Fruit fly (Drosophila melanogaster) Kc167 (cell line): Measurements from ENCODE around the gene anchor.

Experiments used
- Myc ChIP-seq: fragments of >200 bp; optimal IDR thresholded peaks from 2 replicates; lab custom pipeline; 2017; ENCODE audit warnings: missing external identifiers
- Sin3A ChIP-seq: fragments of >200 bp; optimal IDR thresholded peaks from 2 replicates; lab custom pipeline; 2018; ENCODE audit warnings: missing external identifiers
- h ChIP-seq: fragments of >200 bp; optimal IDR thresholded peaks from 3 replicates; lab custom pipeline; 2018; ENCODE audit warnings: missing external identifiers
- insv ChIP-seq: fragments of >200 bp; optimal IDR thresholded peaks from 3 replicates; lab custom pipeline; 2018; ENCODE audit warnings: missing external identifiers
- psq ChIP-seq: fragments of >200 bp; optimal IDR thresholded peaks from 2 replicates; lab custom pipeline; 2017; ENCODE audit warnings: missing external identifiers
- ttk ChIP-seq: sonication (Bioruptor generic); optimal IDR thresholded peaks from 2 replicates; lab custom pipeline; 2017; ENCODE audit warnings: missing external identifiers

The anchor gene

DNA sequence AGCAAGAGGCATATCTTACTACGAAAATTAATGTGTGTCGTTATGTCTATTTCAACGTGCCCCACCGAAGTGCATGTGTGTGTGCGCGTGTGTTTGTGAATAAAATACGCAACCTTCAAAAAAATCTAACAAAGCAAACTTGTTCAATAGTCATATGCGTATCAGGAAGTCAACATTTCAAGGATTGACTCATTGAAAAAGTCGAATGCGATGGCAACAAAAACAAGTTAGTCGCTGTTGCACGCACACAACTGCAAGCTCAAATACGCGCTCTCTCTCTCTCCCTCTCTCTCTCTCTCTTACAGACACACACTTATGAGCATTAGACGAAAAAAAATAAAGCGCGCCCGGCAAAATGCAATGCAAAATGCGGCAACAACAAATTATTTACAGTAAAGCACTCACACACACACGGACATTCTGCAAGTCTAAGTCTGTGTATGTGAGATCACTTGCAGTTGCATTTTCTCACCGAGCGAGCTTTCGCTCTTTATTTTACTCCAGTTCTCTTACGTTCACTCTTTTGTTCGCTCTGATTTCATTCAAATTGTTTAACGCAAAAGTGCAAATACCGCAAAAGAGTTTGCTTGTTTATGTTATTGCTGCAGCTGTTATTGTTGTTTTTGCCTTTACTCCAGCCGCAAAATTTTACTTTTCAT is 14.9 kb upstream of the anchor start:
- no peak for TF ChIP-seq h
- no peak for TF ChIP-seq Sin3A (lab: Kevin White, UChicago)
- no peak for TF ChIP-seq Myc (lab: Kevin White, UChicago)
- TF ChIP-seq ttk (lab: Kevin White, UChicago): no peak
- no peak for TF ChIP-seq insv
- no peak for TF ChIP-seq psq (lab: Kevin White, UChicago)

DNA sequence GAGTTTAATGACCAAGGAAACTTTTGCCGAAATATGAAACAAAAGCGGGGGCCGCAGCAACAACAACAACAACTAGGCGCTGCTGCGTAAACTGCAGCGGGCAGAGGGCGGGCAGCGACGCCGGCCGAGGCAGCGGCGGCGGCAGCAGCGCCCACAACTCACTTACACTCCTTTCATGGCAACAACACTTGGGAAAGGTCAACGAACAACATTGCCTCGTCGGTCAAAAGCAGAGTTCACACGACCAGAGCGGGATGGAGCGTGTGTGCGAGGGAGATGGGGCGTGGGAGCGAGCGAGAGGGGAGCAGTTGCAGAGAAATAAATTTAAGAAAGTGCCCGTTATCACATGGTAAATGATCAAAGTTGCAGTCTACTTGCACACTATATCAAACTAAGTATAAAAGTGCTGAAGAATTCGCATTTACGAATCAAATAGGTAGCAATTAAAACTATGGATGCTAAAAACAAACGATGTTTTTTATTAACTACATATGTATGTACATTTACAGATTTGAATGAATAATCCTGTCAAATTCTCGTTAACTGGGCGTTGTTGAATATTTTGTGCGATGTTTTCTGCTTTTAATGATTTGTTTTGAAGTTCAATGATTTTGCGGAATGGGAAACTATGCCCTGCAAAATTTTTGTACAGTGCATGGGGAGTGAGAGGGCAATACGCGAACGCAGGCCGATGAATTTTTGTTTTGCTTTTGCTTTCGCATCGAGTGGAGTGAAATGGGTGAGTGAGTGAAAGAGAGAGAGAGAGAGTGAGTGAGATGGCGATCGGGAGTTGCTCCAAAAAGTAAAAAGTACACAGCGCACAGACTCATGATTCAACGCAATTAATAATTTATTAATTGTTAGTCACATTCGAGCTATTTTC is 13.2 kb upstream of the anchor start:
- TF ChIP-seq h (no peak), Sin3A (lab: Kevin White, UChicago) (no peak), ttk (lab: Kevin White, UChicago) (no peak), Myc (lab: Kevin White, UChicago) (no peak), psq (lab: Kevin White, UChicago) (no peak), insv (no peak)

DNA sequence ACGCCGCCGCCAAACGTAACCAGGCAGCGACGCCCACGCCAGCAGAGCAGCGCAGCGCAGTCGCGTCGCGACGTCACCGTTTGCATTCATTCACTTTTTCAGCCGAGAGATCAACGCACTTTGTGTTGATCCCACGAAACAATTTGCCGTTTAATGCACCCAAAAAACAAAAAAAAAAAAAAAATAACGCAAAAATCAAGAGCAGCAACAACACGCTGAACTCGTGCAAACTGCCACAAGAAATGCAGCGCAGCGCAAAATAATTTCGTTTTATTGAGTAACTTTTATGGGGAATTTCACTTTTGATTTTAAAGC is 12.6 kb upstream of the anchor start:
- no peak for TF ChIP-seq Sin3A (lab: Kevin White, UChicago)
- TF ChIP-seq Myc (lab: Kevin White, UChicago): no peak
- TF ChIP-seq psq (lab: Kevin White, UChicago): no peak
- TF ChIP-seq ttk (lab: Kevin White, UChicago): no peak
- TF ChIP-seq insv: no peak
- no peak for TF ChIP-seq h

DNA sequence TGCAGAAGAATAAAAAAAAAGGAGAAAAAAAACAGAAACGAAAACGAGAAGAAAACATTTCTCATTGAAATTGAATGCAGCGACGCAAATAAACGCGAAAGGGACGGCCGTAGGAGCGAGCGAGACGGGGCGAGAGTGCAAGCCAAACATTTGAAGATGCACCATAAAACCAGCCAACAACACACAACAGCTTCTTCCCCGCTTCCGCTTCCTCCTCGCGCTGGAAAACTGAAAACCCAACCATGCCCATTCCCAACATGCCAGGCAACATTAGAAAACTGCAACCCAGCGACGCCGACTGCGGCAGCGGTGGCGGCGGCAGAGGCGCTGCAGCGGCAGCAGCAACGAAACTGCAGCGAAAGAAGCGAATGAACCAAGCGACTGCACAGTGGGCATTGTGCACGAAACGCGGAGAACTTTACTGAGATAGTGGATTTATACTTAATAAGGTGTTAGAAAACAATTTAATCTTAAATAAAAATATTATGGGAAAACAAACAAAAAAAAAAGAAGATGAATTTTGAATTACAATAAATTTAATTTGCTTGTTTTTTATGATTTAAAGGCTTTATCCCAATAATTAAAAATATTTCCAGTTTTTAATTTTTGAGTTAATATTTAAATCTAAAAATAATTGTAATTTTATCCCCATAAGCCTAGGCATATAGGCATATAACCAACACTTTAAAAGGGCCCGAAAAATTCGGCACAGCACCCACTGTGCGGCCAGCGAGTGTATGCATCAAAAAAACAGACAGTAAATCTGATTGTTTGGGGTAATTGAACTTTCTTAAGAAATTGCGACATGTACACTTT is 10.5 kb upstream of the anchor start:
- TF ChIP-seq psq (lab: Kevin White, UChicago) (no peak), h (no peak), Sin3A (lab: Kevin White, UChicago) (no peak), insv (no peak), ttk (lab: Kevin White, UChicago) (no peak)

DNA sequence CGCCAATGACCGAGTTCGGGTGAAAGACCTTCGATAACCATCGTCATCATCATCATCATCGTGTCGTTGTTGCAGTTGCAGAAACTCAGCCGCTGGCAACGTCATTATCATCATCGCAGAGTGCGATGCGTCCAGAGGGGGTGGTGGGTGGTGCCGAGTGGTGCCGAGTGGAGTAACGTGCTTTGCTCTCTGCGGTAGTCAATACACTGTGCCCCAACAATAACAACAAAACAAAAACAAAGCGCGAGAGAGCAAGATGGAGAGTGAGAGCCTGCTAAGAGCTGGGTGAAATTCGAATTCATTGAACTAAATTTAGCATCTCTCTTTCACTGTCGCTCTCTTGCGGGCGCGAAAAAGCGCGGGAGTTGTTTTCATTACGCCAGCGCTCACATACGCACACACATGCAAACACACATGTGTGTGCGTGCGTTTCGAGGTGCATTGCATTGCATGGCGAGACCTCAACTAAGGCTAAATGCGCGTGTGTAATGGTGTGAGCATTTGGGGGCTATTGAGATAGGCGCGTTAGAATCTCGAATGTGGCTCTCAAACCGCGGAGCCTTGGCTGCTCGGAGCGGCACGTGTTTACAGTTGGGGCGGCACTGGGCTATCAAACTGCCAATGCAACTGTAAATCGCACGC is 9.6 kb upstream of the anchor start:
- TF ChIP-seq h (no peak), Sin3A (lab: Kevin White, UChicago) (no peak), psq (lab: Kevin White, UChicago) (no peak), insv (no peak), ttk (lab: Kevin White, UChicago) (no peak), Myc (lab: Kevin White, UChicago) (no peak)

DNA sequence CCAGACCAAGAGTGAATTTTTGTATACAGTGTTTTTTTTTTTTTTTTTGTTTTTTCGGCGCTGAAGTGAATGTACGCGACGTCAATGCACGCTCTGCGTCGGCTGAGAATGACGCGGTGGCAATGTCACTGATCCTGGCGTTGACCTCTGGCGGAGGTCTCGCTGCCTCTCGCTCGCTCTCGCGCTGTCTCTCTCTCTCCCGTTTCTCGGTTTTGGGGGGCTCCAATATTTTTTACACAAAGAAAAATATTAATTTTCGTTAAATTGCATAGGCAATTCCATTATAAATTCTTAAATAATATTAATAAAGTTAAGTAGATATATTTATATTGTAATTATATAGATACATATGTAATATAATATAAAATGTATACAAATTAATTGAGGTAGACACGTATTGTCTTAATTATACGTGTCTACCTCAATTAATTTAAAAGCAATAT is 8.3 kb upstream of the anchor start:
- TF ChIP-seq Sin3A (lab: Kevin White, UChicago): no peak
- TF ChIP-seq ttk (lab: Kevin White, UChicago): no peak
- no peak for TF ChIP-seq h
- TF ChIP-seq Myc (lab: Kevin White, UChicago): no peak
- no peak for TF ChIP-seq insv
- TF ChIP-seq psq (lab: Kevin White, UChicago): no peak

DNA sequence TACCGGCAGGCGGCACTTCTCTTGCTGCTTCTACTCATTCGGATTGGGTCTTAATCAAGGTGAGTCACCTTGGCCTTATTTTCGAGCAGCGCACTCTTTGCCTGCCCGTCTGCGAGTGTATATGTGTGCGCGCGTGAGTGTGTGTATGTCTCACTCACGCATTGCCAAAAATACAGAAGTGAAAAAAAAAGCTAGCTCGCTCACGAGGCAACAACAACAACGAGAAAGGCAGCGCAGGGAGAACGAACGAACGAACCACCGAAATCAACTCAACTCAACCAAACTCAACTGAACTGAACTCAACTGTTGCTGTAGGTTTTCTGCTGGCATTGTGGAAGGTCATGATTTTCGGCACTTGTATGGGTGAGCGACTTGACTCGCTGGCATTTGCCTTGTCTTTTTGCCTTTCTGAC is 7.6 kb upstream of the anchor start:
- TF ChIP-seq h (no peak), Myc (lab: Kevin White, UChicago) (no peak), ttk (lab: Kevin White, UChicago) (no peak), insv (no peak), psq (lab: Kevin White, UChicago) (no peak), Sin3A (lab: Kevin White, UChicago) (no peak)

DNA sequence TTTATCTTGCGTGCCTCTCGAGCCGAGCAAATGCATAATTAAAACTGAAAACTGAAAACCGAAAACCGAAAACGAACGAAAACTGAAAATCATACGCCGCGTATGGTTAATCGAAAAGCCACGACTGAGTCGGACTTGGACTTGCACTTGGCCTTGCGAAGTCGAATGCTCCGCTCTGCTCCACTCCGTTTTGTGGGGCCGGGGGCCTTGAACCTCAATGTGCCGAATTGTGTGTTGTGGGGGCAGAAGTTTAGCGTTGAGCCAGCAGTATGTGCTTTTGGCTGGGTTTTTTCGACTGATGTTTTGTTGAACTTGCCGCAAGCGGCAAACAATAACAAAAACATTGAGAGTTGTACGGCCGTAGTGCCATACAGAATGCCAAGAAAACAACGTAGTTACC is 6.3 kb upstream of the anchor start:
- TF ChIP-seq ttk (lab: Kevin White, UChicago) (no peak), Sin3A (lab: Kevin White, UChicago) (no peak), Myc (lab: Kevin White, UChicago) (no peak), psq (lab: Kevin White, UChicago) (no peak), h (no peak), insv (no peak)

DNA sequence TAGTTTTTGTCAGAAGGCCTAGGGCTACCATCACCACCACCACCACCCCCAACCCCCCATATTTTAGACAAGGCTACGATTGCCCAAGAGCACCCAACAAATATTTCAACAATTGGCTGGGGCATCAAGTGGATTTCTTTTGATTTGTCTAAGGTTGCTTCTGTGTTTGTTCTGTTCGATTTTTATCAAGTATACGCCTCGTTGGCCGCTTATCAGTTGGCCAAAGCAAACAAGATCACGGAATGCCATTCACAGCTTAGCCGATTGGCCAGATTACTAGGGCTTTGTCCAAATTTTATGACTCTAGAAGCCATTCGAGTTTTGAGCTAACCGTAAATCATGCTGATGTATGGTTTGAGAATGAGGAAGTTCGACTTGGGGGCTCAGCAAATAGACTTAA is 5.8 kb upstream of the anchor start:
- no peak for TF ChIP-seq ttk (lab: Kevin White, UChicago)
- TF ChIP-seq insv: no peak
- TF ChIP-seq h: no peak
- TF ChIP-seq Sin3A (lab: Kevin White, UChicago): no peak
- no peak for TF ChIP-seq Myc (lab: Kevin White, UChicago)
- TF ChIP-seq psq (lab: Kevin White, UChicago): no peak

DNA sequence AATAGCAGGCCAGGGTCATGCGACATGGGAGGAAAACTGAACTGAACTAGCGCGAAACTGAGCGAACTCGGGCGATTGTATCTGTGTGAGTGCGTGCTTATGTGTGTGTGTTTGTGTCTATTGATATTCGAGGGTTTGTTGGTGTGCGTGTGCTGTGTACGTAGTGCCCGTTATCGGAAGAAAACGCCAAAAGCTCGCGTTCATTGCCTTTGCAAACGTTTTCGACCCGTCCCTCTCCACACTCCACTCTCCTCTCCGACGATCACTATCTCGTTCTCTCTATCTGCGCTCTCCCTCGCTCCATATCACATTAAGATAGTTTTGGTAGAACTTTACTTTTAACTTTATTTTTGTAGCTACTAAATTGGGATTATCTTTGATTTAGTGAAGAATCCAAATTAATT is 4.7 kb upstream of the anchor start:
- TF ChIP-seq h (no peak), Sin3A (lab: Kevin White, UChicago) (no peak), psq (lab: Kevin White, UChicago) (no peak), insv (no peak), ttk (lab: Kevin White, UChicago) (no peak), Myc (lab: Kevin White, UChicago) (no peak)

DNA sequence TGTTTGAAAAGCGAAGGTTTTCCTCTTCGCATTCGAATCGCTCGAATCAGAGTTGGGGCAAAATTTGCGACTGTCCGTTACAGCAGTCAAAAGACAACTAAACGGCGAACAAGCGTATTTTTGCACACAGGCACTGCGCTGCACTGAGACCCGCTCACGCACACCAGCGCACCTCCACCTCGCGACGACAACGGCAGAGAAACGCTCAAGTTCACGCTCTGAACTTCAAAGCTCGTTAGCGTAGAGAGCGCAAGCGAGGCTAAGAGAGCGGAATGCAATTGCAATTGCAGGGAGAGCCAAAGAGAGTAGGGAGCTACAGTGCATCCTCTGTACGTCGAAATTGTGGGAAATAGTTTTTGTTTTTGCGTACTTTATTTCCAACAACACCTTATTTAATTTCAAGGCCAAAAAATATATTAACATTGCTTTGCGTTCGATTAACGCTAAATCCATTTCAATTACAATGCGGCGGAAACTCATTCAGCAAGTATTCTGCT is 2.4 kb upstream of the anchor start, which contains the start of gene Eip74EF:
Gene Eip74EF, minus strand, starts transcription at position 117 of the 497 bp plus-strand sequence.
- TF ChIP-seq h (no peak), psq (lab: Kevin White, UChicago) (no peak), insv (no peak), ttk (lab: Kevin White, UChicago) (no peak), Sin3A (lab: Kevin White, UChicago) (no peak), Myc (lab: Kevin White, UChicago) (no peak)
